Fruit fly (Drosophila melanogaster) whole organism, embryonic: ENCODE data around the gene Ca-Ma2d.
A peak's percentile ranks its signal among the peaks of the same experiment; 100 is the strongest.

ENCODE experiments used
- CG10267 ChIP-seq: fragments of 200-800 bp; sonication (Bioruptor generic); optimal IDR thresholded peaks from 2 replicates; lab custom pipeline; 2018; ENCODE audit warnings: missing biosample characterization, mild to moderate bottlenecking, missing genetic modification characterization, moderate library complexity
- CG10543 ChIP-seq: fragments of 200-800 bp; sonication (Bioruptor generic); optimal IDR thresholded peaks from 3 replicates; lab custom pipeline; 2017; ENCODE audit warnings: missing biosample characterization, mild to moderate bottlenecking, missing genetic modification characterization, moderate library complexity
- CG12219 ChIP-seq: fragments of 200-800 bp; sonication (Bioruptor generic); optimal IDR thresholded peaks from 3 replicates; lab custom pipeline; 2018; ENCODE audit warnings: missing biosample characterization, mild to moderate bottlenecking, missing genetic modification characterization
- CG12769 ChIP-seq: fragments of 200-800 bp; sonication (Bioruptor generic); optimal IDR thresholded peaks from 2 replicates; lab custom pipeline; 2019; ENCODE audit warnings: missing biosample characterization, mild to moderate bottlenecking, missing genetic modification characterization, moderate library complexity
- CG13296 ChIP-seq: fragments of 200-800 bp; sonication (Bioruptor generic); optimal IDR thresholded peaks from 3 replicates; lab custom pipeline; 2018; ENCODE audit warnings: missing biosample characterization, mild to moderate bottlenecking, missing genetic modification characterization
- CG13775 ChIP-seq: fragments of 200-800 bp; sonication (Bioruptor generic); optimal IDR thresholded peaks from 3 replicates; lab custom pipeline; 2017; ENCODE audit warnings: missing biosample characterization, mild to moderate bottlenecking, missing genetic modification characterization
- CG1647 ChIP-seq: fragments of 200-800 bp; sonication (Bioruptor generic); optimal IDR thresholded peaks from 3 replicates; lab custom pipeline; 2016; ENCODE audit warnings: missing biosample characterization, missing genetic modification characterization
- CG2678 ChIP-seq: fragments of 200-800 bp; sonication (Bioruptor generic); optimal IDR thresholded peaks from 3 replicates; lab custom pipeline; 2019; ENCODE audit warnings: missing biosample characterization, mild to moderate bottlenecking, missing genetic modification characterization, moderate library complexity
- CG32532 ChIP-seq: fragments of 200-800 bp; sonication (Bioruptor generic); IDR thresholded peaks from 2 replicates; pipeline ENCODE4 v1.3.6; 2022; ENCODE audit warnings: missing biosample characterization, missing genetic modification characterization
- CG4820 ChIP-seq: fragments of 200-800 bp; sonication (Bioruptor generic); optimal IDR thresholded peaks from 3 replicates; lab custom pipeline; 2016; ENCODE audit warnings: missing biosample characterization, missing genetic modification characterization
- CG6654 ChIP-seq: fragments of 200-800 bp; sonication (Bioruptor generic); optimal IDR thresholded peaks from 2 replicates; lab custom pipeline; 2017; ENCODE audit warnings: missing biosample characterization, mild to moderate bottlenecking, missing genetic modification characterization
- CG7372 ChIP-seq: fragments of 200-800 bp; sonication (Bioruptor generic); IDR thresholded peaks from 2 replicates; pipeline ENCODE4 v1.3.6; 2022; ENCODE audit warnings: missing biosample characterization, missing genetic modification characterization
- CG7963 ChIP-seq: fragments of 200-800 bp; sonication (Bioruptor generic); IDR thresholded peaks from 3 replicates; pipeline ENCODE4 v1.3.6; 2022; ENCODE audit warnings: missing biosample characterization, missing genetic modification characterization; ENCODE audit not compliant: partially characterized antibody
- CG8359 ChIP-seq: fragments of 200-800 bp; sonication (Bioruptor generic); optimal IDR thresholded peaks from 2 replicates; lab custom pipeline; 2017; ENCODE audit warnings: missing biosample characterization, mild to moderate bottlenecking, missing genetic modification characterization, borderline replicate concordance
- CG8765 ChIP-seq: fragments of 200-800 bp; sonication (Bioruptor generic); IDR thresholded peaks from 2 replicates; pipeline ENCODE4 v1.3.6; 2022; ENCODE audit warnings: missing biosample characterization, missing genetic modification characterization
- CG9932 ChIP-seq: fragments of 200-800 bp; sonication (Bioruptor generic); IDR thresholded peaks from 2 replicates; pipeline ENCODE4 v1.3.6; 2022; ENCODE audit warnings: missing biosample characterization, missing genetic modification characterization
- CTCF ChIP-seq: fragments of 200-800 bp; sonication (Bioruptor generic); optimal IDR thresholded peaks from 2 replicates; lab custom pipeline; 2017; ENCODE audit warnings: missing biosample characterization, mild to moderate bottlenecking, missing genetic modification characterization, moderate library complexity
- Camta ChIP-seq: fragments of 200-800 bp; sonication (Bioruptor generic); optimal IDR thresholded peaks from 2 replicates; lab custom pipeline; 2016; ENCODE audit warnings: missing biosample characterization, missing genetic modification characterization
- Doc3 ChIP-seq: fragments of 200-800 bp; sonication (Bioruptor generic); IDR thresholded peaks from 3 replicates; pipeline ENCODE4 v1.3.6; 2022; ENCODE audit warnings: missing biosample characterization, missing genetic modification characterization; ENCODE audit not compliant: partially characterized antibody
- Eip74EF ChIP-seq, 2 experiments: fragments of 200-800 bp in 1 of 2; fragments of >200 bp in 1 of 2; sonication (Bioruptor generic) in 1 of 2; optimal IDR thresholded peaks; 2 replicates each; lab custom pipeline; 2017 to 2019; ENCODE audit warnings: missing biosample characterization in 2 of 2, missing genetic modification characterization in 2 of 2, mild to moderate bottlenecking in 1 of 2, moderate library complexity in 1 of 2
- Fer1 ChIP-seq: fragments of 200-800 bp; sonication (Bioruptor generic); optimal IDR thresholded peaks from 2 replicates; lab custom pipeline; 2017; ENCODE audit warnings: missing biosample characterization, mild to moderate bottlenecking, missing genetic modification characterization
- MTF-1 ChIP-seq: fragments of 200-800 bp; sonication (Bioruptor generic); optimal IDR thresholded peaks from 2 replicates; lab custom pipeline; 2018; ENCODE audit warnings: missing biosample characterization, mild to moderate bottlenecking, missing genetic modification characterization, borderline replicate concordance
- Max ChIP-seq: fragments of 200-800 bp; sonication (Bioruptor generic); optimal IDR thresholded peaks from 2 replicates; lab custom pipeline; 2016; ENCODE audit warnings: missing biosample characterization, mild to moderate bottlenecking, missing genetic modification characterization
- Mes4 ChIP-seq: fragments of 200-800 bp; sonication (Bioruptor generic); optimal IDR thresholded peaks from 2 replicates; lab custom pipeline; 2016; ENCODE audit warnings: missing biosample characterization, missing genetic modification characterization
- NK7.1 ChIP-seq: fragments of 200-800 bp; sonication (Bioruptor generic); optimal IDR thresholded peaks from 3 replicates; lab custom pipeline; 2016; ENCODE audit warnings: missing biosample characterization, missing genetic modification characterization
- Sox100B ChIP-seq: fragments of 200-800 bp; sonication (Bioruptor generic); optimal IDR thresholded peaks from 3 replicates; lab custom pipeline; 2018; ENCODE audit warnings: missing biosample characterization, mild to moderate bottlenecking, missing genetic modification characterization
- Spps ChIP-seq: fragments of 200-800 bp; sonication (Bioruptor generic); optimal IDR thresholded peaks from 2 replicates; lab custom pipeline; 2018; ENCODE audit warnings: missing biosample characterization, mild to moderate bottlenecking, missing genetic modification characterization
- Taf1 ChIP-seq: fragments of 200-800 bp; sonication (Bioruptor generic); IDR thresholded peaks from 2 replicates; pipeline ENCODE4 v1.3.6; 2022; ENCODE audit warnings: missing biosample characterization, missing genetic modification characterization
- Tbp ChIP-seq: fragments of >200 bp; optimal IDR thresholded peaks from 2 replicates; lab custom pipeline; 2018; ENCODE audit warnings: missing biosample characterization, missing genetic modification characterization
- YL-1 ChIP-seq: fragments of 200-800 bp; sonication (Bioruptor generic); optimal IDR thresholded peaks from 3 replicates; lab custom pipeline; 2017; ENCODE audit warnings: missing biosample characterization, mild to moderate bottlenecking, missing genetic modification characterization
- ap ChIP-seq: fragments of 200-800 bp; sonication (Bioruptor generic); IDR thresholded peaks from 2 replicates; pipeline ENCODE4 v1.3.6; 2022; ENCODE audit warnings: missing biosample characterization, missing genetic modification characterization
- bbx ChIP-seq: fragments of 200-800 bp; sonication (Bioruptor generic); IDR thresholded peaks from 2 replicates; pipeline ENCODE4 v1.3.6; 2022; ENCODE audit warnings: missing biosample characterization, missing genetic modification characterization; ENCODE audit not compliant: partially characterized antibody
- chn ChIP-seq: fragments of 200-800 bp; sonication (Bioruptor generic); optimal IDR thresholded peaks from 2 replicates; lab custom pipeline; 2016; ENCODE audit warnings: missing biosample characterization, missing genetic modification characterization
- corto ChIP-seq: fragments of 200-800 bp; sonication (Bioruptor generic); optimal IDR thresholded peaks from 2 replicates; lab custom pipeline; 2016; ENCODE audit warnings: missing biosample characterization, mild to moderate bottlenecking, missing genetic modification characterization, moderate library complexity
- dan ChIP-seq: fragments of 200-800 bp; sonication (Bioruptor generic); IDR thresholded peaks from 2 replicates; pipeline ENCODE4 v1.3.6; 2022; ENCODE audit warnings: missing biosample characterization, missing genetic modification characterization
- hkb ChIP-seq, 2 experiments: fragments of 200-800 bp in 1 of 2; fragments of >200 bp in 1 of 2; sonication (Bioruptor generic) in 1 of 2; IDR thresholded peaks in 1 of 2; optimal IDR thresholded peaks in 1 of 2; 2 replicates each; pipeline versions ENCODE4 v1.3.6 to Lab custom; 2017 to 2022; ENCODE audit warnings: missing biosample characterization in 1 of 2, missing genetic modification characterization in 1 of 2
- insv ChIP-seq, 2 experiments: fragments of 200-800 bp; sonication (Bioruptor generic); optimal IDR thresholded peaks; 3 replicates each; lab custom pipeline; 2016 to 2018; ENCODE audit warnings: missing biosample characterization in 2 of 2, missing genetic modification characterization in 2 of 2
- klu ChIP-seq: fragments of 200-800 bp; sonication (Bioruptor generic); IDR thresholded peaks from 2 replicates; pipeline ENCODE4 v1.3.6; 2022; ENCODE audit warnings: missing biosample characterization, missing genetic modification characterization
- otp ChIP-seq: fragments of 200-800 bp; sonication (Bioruptor generic); IDR thresholded peaks from 3 replicates; pipeline ENCODE4, ENCODE4 v1.3.6; 2022; ENCODE audit warnings: missing biosample characterization, missing genetic modification characterization
- pum ChIP-seq: fragments of 200-800 bp; sonication (Bioruptor generic); optimal IDR thresholded peaks from 2 replicates; lab custom pipeline; 2016; ENCODE audit warnings: missing biosample characterization, missing genetic modification characterization
- row ChIP-seq: fragments of 200-800 bp; sonication (Bioruptor generic); IDR thresholded peaks from 3 replicates; pipeline ENCODE4 v1.3.6; 2022; ENCODE audit warnings: missing biosample characterization, missing genetic modification characterization
- seq ChIP-seq: fragments of 200-800 bp; sonication (Bioruptor generic); IDR thresholded peaks from 2 replicates; pipeline ENCODE4 v1.3.6; 2022; ENCODE audit warnings: missing biosample characterization, missing genetic modification characterization
- sna ChIP-seq: fragments of 200-800 bp; sonication (Bioruptor generic); IDR thresholded peaks from 2 replicates; pipeline ENCODE4 v1.3.6; 2022; ENCODE audit warnings: missing biosample characterization, missing genetic modification characterization; ENCODE audit not compliant: partially characterized antibody
- sug ChIP-seq: fragments of 200-800 bp; optimal IDR thresholded peaks from 2 replicates; lab custom pipeline; 2019; ENCODE audit warnings: missing biosample characterization, mild to moderate bottlenecking, missing genetic modification characterization, moderate library complexity
- tgo ChIP-seq: fragments of 200-800 bp; sonication (Bioruptor generic); IDR thresholded peaks from 3 replicates; pipeline ENCODE4 v1.3.6; 2022; ENCODE audit warnings: missing biosample characterization, missing genetic modification characterization
- tio ChIP-seq: fragments of 200-800 bp; sonication (Bioruptor generic); optimal IDR thresholded peaks from 2 replicates; lab custom pipeline; 2017; ENCODE audit warnings: missing biosample characterization, missing genetic modification characterization, inconsistent platforms
- zen ChIP-seq: fragments of 200-800 bp; sonication (Bioruptor generic); optimal IDR thresholded peaks from 3 replicates; lab custom pipeline; 2018; ENCODE audit warnings: missing biosample characterization, mild to moderate bottlenecking, missing genetic modification characterization, moderate library complexity
- zfh2 ChIP-seq: fragments of 200-800 bp; sonication (Bioruptor generic); optimal IDR thresholded peaks from 2 replicates; lab custom pipeline; 2016; ENCODE audit warnings: missing biosample characterization, missing genetic modification characterization

The Ca-Ma2d gene

DNA sequence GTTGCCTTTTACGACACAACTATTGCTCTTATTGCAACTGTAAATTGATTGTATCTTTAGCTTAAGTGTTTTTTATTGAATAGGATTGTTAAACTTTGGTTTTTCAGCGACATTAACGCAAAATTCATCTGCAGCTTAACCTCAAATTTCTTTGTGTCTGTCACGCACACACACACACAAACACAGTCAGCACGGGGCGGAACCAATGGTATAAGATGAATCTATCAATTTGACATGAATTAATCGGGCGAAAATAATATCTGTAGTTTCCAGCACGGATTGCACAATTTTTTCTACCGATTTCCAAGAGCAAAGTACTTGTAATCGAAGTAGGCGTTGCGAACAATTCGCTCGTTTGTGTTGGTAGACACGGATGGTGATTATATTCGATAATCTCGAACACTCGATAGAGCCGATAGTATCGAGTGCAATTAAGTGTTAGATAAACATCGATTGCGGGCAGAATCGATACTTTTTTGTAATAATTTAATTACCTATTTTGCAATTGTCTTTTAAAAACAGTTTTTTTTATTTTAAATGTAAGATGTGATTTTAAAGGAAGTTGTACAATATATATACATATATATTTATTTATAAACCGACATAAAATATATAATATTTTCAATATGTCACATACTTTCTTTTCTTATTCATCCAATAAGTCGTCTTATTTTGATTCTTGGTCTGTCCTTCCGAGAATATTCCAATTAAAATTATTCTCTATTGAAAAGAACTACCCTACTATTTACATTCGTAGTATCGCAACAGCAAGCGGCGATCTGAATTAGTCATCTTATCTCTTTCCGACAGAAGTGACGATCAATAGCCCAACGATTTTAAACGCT, 26.2 kb downstream of the Ca-Ma2d start, which contains the start of the genes PRL-1 and EndoGI (continued):
- TF ChIP-seq CG9932 (GFP tag; lab: Robert Waterston, UW) (peak; percentile 80; the same call in 1 of the 2 replicates), CG12769 (tag; lab: Kevin White, UChicago) (no peak), CG8359 (GFP tag; lab: Kevin White, UChicago) (no peak), otp (GFP tag; lab: Robert Waterston, UW) (no peak; the same call in 1 of the 3 replicates), Tbp (GFP tag; lab: Kevin White, UChicago) (no peak), CG2678 (tag; lab: Kevin White, UChicago) (peak; percentile 89), MTF-1 (GFP tag; lab: Kevin White, UChicago) (no peak), sna (peak; percentile 97), CG10543 (GFP tag; lab: Kevin White, UChicago) (peak; percentile 74), dan (GFP tag; lab: Robert Waterston, UW) (no peak), Camta (GFP tag; lab: Kevin White, UChicago) (peak; percentile 28), Taf1 (GFP tag; lab: Robert Waterston, UW) (peak; percentile 64; the same call in 1 of the 2 replicates), CG32532 (GFP tag; lab: Robert Waterston, UW) (peak; percentile 91), zfh2 (GFP tag; lab: Kevin White, UChicago) (peak; percentile 50), CG8765 (GFP tag; lab: Robert Waterston, UW) (peak; percentile 43; the same call in 1 of the 2 replicates), CG7963 (GFP tag; lab: Robert Waterston, UW) (peak; percentile 99), insv (GFP tag; optimal IDR thresholded peaks at IDR 0.05; lab: Kevin White, UChicago) (peak in 1 of 2 experiments; percentile 69), CG1647 (peak; percentile 46), CG13775 (GFP tag; lab: Kevin White, UChicago) (peak; percentile 79), zen (tag; lab: Kevin White, UChicago) (peak; percentile 87), hkb (optimal IDR thresholded peaks at IDR 0.05; lab: Kevin White, UChicago) (no peak), hkb (GFP tag; IDR thresholded peaks at IDR 0.05; lab: Robert Waterston, UW) (peak; percentile 83), tio (no peak), Eip74EF (GFP tag; optimal IDR thresholded peaks at IDR 0.05; lab: Kevin White, UChicago) (peak in 1 of 2 experiments; percentile 79), CG7372 (GFP tag; lab: Robert Waterston, UW) (0 out of 2 replicates have a peak, but pooled peaks have one; percentile 51), Doc3 (peak; percentile 97), CG4820 (peak; percentile 36), CG6654 (no peak), CG12219 (GFP tag; lab: Kevin White, UChicago) (no peak), Spps (tag; lab: Kevin White, UChicago) (peak; percentile 42), sug (tag; lab: Kevin White, UChicago) (peak; percentile 77), Sox100B (peak; percentile 81), klu (no peak; the same call in 1 of the 2 replicates), Mes4 (GFP tag; lab: Kevin White, UChicago) (no peak), CTCF (GFP tag; lab: Kevin White, UChicago) (no peak), corto (GFP tag; lab: Kevin White, UChicago) (no peak), seq (0 out of 2 replicates have a peak, but pooled peaks have one; percentile 62), bbx (peak; percentile 100), Max (GFP tag; lab: Kevin White, UChicago) (peak; percentile 68), CG13296 (GFP tag; lab: Kevin White, UChicago) (peak; percentile 88), chn (peak; percentile 14), pum (GFP tag; lab: Kevin White, UChicago) (no peak), YL-1 (GFP tag; lab: Kevin White, UChicago) (peak; percentile 69), NK7.1 (GFP tag; lab: Kevin White, UChicago) (no peak), ap (GFP tag; lab: Robert Waterston, UW) (peak; percentile 72), CG10267 (peak; percentile 87), tgo (GFP tag; lab: Robert Waterston, UW) (peak; percentile 74), row (GFP tag; lab: Robert Waterston, UW) (peak; percentile 93), Fer1 (GFP tag; lab: Kevin White, UChicago) (peak; percentile 65)
